Worm (Caenorhabditis elegans): ENCODE data around the gene his-63.
A peak's percentile ranks its signal among the peaks of the same experiment; 100 is the strongest.

Gene his-63

ce11 chrIV:11406744-11407690, at the start of gene his-63, which contains the start of gene his-64:
Gene his-63 (minus strand): TSS chrIV:11406861.
Gene his-64 (plus strand): TSS chrIV:11407116.
- TF ChIP-seq nhr-25 (tag; optimal IDR thresholded peaks at IDR 0.05): peak; percentile 23

ce11 chrIV:11455824-11456223, 49.2 kb upstream of the his-63 start:
- TF ChIP-seq lin-39 (tag; optimal IDR thresholded peaks at IDR 0.05): no peak
- no peak for TF ChIP-seq elt-2 (tag; optimal IDR thresholded peaks at IDR 0.05)
- TF ChIP-seq lin-15B (tag; optimal IDR thresholded peaks at IDR 0.05): no peak
- TF ChIP-seq nhr-77 (tag; optimal IDR thresholded peaks at IDR 0.05): no peak
- no peak for TF ChIP-seq nhr-11 (tag; optimal IDR thresholded peaks at IDR 0.05)
- no peak for TF ChIP-seq sea-2 (GFP tag; optimal IDR thresholded peaks at IDR 0.05)
- TF ChIP-seq nhr-76 (tag; optimal IDR thresholded peaks at IDR 0.05): no peak
- no peak for TF ChIP-seq jun-1 (tag; optimal IDR thresholded peaks at IDR 0.05)

- peak; percentile 55 for TF ChIP-seq lin-39 (tag; optimal IDR thresholded peaks at IDR 0.05)
- no peak for TF ChIP-seq nhr-43 (tag; optimal IDR thresholded peaks at IDR 0.05; ENCODE audit: poor library complexity, severe bottlenecking)
Measured at ce11 chrIV:11452928-11453327, 46.3 kb upstream of the his-63 start.

DNA sequence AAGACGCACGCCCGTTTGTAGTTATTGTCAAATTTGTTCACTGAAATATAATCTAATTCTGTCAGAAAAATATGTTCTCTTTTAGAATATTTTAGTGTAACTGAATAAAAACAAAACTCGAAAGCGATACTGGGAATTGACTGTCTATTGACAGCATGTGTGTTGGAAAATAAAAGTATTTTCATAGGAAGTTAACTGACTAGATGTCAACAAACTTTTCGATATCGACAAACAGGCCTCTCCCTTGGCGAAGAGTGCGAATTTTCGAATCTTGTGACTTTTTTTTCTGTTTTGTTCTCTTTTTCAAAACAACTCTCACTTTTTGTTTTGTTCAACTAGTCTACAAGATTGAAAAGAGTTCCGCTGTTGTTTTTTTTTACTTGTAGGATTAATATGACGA, 31.6 kb upstream of the his-63 start:
- TF ChIP-seq pha-4 (tag; optimal IDR thresholded peaks at IDR 0.05) (peak; percentile 89), zag-1 (tag; optimal IDR thresholded peaks at IDR 0.05) (no peak)

ce11 chrIV:11435761-11436160, 29.1 kb upstream of the his-63 start:
- TF ChIP-seq ama-1 (optimal IDR thresholded peaks at IDR 0.05) (no peak), fkh-10 (GFP tag; optimal IDR thresholded peaks at IDR 0.05) (no peak), lin-15B (tag; optimal IDR thresholded peaks at IDR 0.05) (no peak), unc-39 (tag; optimal IDR thresholded peaks at IDR 0.05) (no peak), fkh-2 (tag; optimal IDR thresholded peaks at IDR 0.05) (no peak)

DNA sequence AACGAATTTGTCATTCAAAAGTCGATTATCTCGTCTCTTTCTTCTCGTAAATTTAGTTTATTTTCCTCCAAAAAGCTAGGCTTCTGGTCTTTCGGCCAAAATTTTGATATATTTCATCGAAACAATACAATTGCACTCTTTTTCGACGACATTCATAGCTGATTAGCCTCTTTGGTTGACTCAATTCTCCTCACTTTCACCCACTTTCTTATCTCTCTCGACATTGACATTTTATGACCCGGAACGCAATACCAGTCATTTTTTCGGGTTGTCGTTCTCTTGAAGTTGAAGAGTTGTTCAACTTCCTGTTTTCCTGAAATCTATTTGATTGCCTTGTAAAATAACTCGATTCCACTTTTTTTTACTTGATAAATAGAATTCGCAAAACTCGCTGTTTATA, 27.9 kb upstream of the his-63 start:
- peak; percentile 19 for TF ChIP-seq egl-5 (tag; optimal IDR thresholded peaks at IDR 0.05)
- no peak for TF ChIP-seq elt-3 (tag; optimal IDR thresholded peaks at IDR 0.05)
- TF ChIP-seq nhr-12 (tag; optimal IDR thresholded peaks at IDR 0.05): no peak
- no peak for TF ChIP-seq nfya-1 (tag; optimal IDR thresholded peaks at IDR 0.05; ENCODE audit: insufficient read depth)
- no peak for TF ChIP-seq snpc-4 (tag; optimal IDR thresholded peaks at IDR 0.05)
- peak; percentile 64 for TF ChIP-seq elt-2 (tag; optimal IDR thresholded peaks at IDR 0.05)

- TF ChIP-seq hmg-11 (tag; optimal IDR thresholded peaks at IDR 0.05) (peak; percentile 76), nhr-237 (tag; optimal IDR thresholded peaks at IDR 0.05) (no peak), ZK546.5 (tag; optimal IDR thresholded peaks at IDR 0.05) (no peak), sea-2 (GFP tag; optimal IDR thresholded peaks at IDR 0.05) (no peak), egl-27 (tag; optimal IDR thresholded peaks at IDR 0.05) (peak; percentile 27), pha-4 (tag; optimal IDR thresholded peaks at IDR 0.05) (peak; percentile 89), ceh-28 (tag; optimal IDR thresholded peaks at IDR 0.05) (peak; percentile 64), nhr-25 (tag; optimal IDR thresholded peaks at IDR 0.05) (peak; percentile 23), elt-2 (tag; optimal IDR thresholded peaks at IDR 0.05) (peak; percentile 24), nfya-1 (tag; optimal IDR thresholded peaks at IDR 0.05; ENCODE audit: insufficient read depth) (peak; percentile 76), R02D3.7 (tag; optimal IDR thresholded peaks at IDR 0.05) (peak; percentile 47), tbx-2 (tag; optimal IDR thresholded peaks at IDR 0.05) (peak; percentile 41), jun-1 (tag; optimal IDR thresholded peaks at IDR 0.05) (peak; percentile 25), lin-15B (tag; optimal IDR thresholded peaks at IDR 0.05) (peak; percentile 69), nhr-23 (tag; optimal IDR thresholded peaks at IDR 0.05) (peak; percentile 30), daf-12 (tag; optimal IDR thresholded peaks at IDR 0.05) (no peak), fkh-10 (GFP tag; optimal IDR thresholded peaks at IDR 0.05) (peak; percentile 13), snpc-4 (tag; optimal IDR thresholded peaks at IDR 0.05) (peak; percentile 58), lin-39 (tag; optimal IDR thresholded peaks at IDR 0.05) (peak; percentile 54)
Measured at ce11 chrIV:11433709-11434108, 27.0 kb upstream of the his-63 start.

Measured in whole organism, L3 larva.